Worm (Caenorhabditis elegans) whole organism, young adult: ENCODE results near the gene tag-151.
"Not testable (repeated sequence)": the region's sequence is repeated elsewhere in the genome, so short reads cannot be mapped to it uniquely, and the experiment has no call there.

Experiments used
- B0019.2 ChIP-seq: fragments of 200-800 bp; sonication (Bioruptor generic); conservative IDR thresholded peaks from 2 replicates; pipeline ENCODE4 v1.3.6; 2022; ENCODE audit warnings: missing genetic modification reagents, missing genetic modification characterization, missing compliant biosample characterization
- B0336.3 ChIP-seq: fragments of 200-800 bp; sonication (Bioruptor generic); IDR thresholded peaks from 2 replicates; pipeline ENCODE4 v1.3.6; 2022; ENCODE audit warnings: missing genetic modification characterization, missing compliant biosample characterization
- C06A6.2 ChIP-seq: fragments of 200-800 bp; sonication (Bioruptor generic); conservative IDR thresholded peaks from 2 replicates; pipeline ENCODE4 v1.3.6; 2022; ENCODE audit warnings: missing genetic modification characterization, missing compliant biosample characterization
- F23B12.7 ChIP-seq: sonication (generic microtip); optimal IDR thresholded peaks from 2 replicates; lab custom pipeline; 2017; ENCODE audit warnings: missing genetic modification characterization, mild to moderate bottlenecking, missing compliant biosample characterization, antibody characterized with exemption, moderate library complexity; ENCODE audit not compliant: insufficient read depth
- F37B4.10 ChIP-seq: fragments of 200-800 bp; sonication (Bioruptor generic); IDR thresholded peaks from 2 replicates; pipeline ENCODE4 v1.3.6; 2022; ENCODE audit warnings: missing genetic modification characterization, missing compliant biosample characterization
- F49E8.2 ChIP-seq: sonication (generic microtip); optimal IDR thresholded peaks from 3 replicates; lab custom pipeline; 2017; ENCODE audit warnings: missing genetic modification characterization, mild to moderate bottlenecking, missing compliant biosample characterization, antibody characterized with exemption, moderate library complexity; ENCODE audit not compliant: insufficient read depth
- K11D2.4 ChIP-seq: fragments of 200-800 bp; sonication (Bioruptor generic); IDR thresholded peaks from 2 replicates; pipeline ENCODE4 v1.3.6; 2022; ENCODE audit warnings: missing genetic modification reagents, missing genetic modification characterization, missing compliant biosample characterization
- Y53F4B.3 ChIP-seq: fragments of 200-800 bp; sonication (Bioruptor generic); IDR thresholded peaks from 2 replicates; pipeline ENCODE4 v1.3.6; 2022; ENCODE audit warnings: missing genetic modification reagents, missing genetic modification characterization, missing compliant biosample characterization
- Y53G8AR.9 ChIP-seq: fragments of 200-800 bp; sonication (Bioruptor generic); conservative IDR thresholded peaks from 2 replicates; pipeline ENCODE4 v1.3.6; 2022; ENCODE audit warnings: missing genetic modification reagents, missing genetic modification characterization, missing compliant biosample characterization
- Y56A3A.18 ChIP-seq: fragments of 200-800 bp; sonication (Bioruptor generic); IDR thresholded peaks from 2 replicates; pipeline ENCODE4 v1.3.6; 2022; ENCODE audit warnings: missing genetic modification reagents, missing genetic modification characterization, missing compliant biosample characterization
- Y79H2A.3 ChIP-seq: fragments of 200-800 bp; sonication (Bioruptor generic); conservative IDR thresholded peaks from 2 replicates; pipeline ENCODE4 v1.3.6; 2022; ENCODE audit warnings: missing genetic modification reagents, missing genetic modification characterization, missing compliant biosample characterization
- Y95B8A.8 ChIP-seq: fragments of 200-800 bp; sonication (Bioruptor generic); IDR thresholded peaks from 2 replicates; pipeline ENCODE4 v1.3.6; 2022; ENCODE audit warnings: missing genetic modification reagents, missing genetic modification characterization, missing compliant biosample characterization
- aptf-3 ChIP-seq: fragments of 200-800 bp; sonication (Bioruptor generic); IDR thresholded peaks from 2 replicates; pipeline ENCODE4 v1.3.6; 2022; ENCODE audit warnings: missing genetic modification characterization, missing compliant biosample characterization
- athp-1 ChIP-seq: sonication (generic microtip); optimal IDR thresholded peaks from 2 replicates; lab custom pipeline; 2017; ENCODE audit warnings: mild to moderate bottlenecking, missing genetic modification characterization, missing compliant biosample characterization
- attf-3 ChIP-seq: fragments of 200-800 bp; sonication (Bioruptor generic); conservative IDR thresholded peaks from 2 replicates; pipeline ENCODE4 v1.3.6; 2022; ENCODE audit warnings: missing genetic modification reagents, missing genetic modification characterization, missing compliant biosample characterization
- attf-6 ChIP-seq: fragments of 200-800 bp; sonication (Bioruptor generic); IDR thresholded peaks from 2 replicates; pipeline ENCODE4 v1.3.6; 2022; ENCODE audit warnings: missing genetic modification reagents, missing genetic modification characterization, missing compliant biosample characterization
- bed-2 ChIP-seq: fragments of 200-800 bp; sonication (Bioruptor generic); IDR thresholded peaks from 2 replicates; pipeline ENCODE4 v1.3.6; 2022; ENCODE audit warnings: missing genetic modification reagents, missing genetic modification characterization, missing compliant biosample characterization
- ceh-100 ChIP-seq: fragments of 200-800 bp; sonication (Bioruptor generic); IDR thresholded peaks from 2 replicates; pipeline ENCODE4 v1.3.6; 2022; ENCODE audit warnings: missing genetic modification reagents, missing genetic modification characterization, missing compliant biosample characterization
- ceh-27 ChIP-seq: fragments of 200-800 bp; sonication (Bioruptor generic); optimal IDR thresholded peaks from 2 replicates; lab custom pipeline; 2018; ENCODE audit warnings: mild to moderate bottlenecking, missing genetic modification characterization, moderate library complexity, missing compliant biosample characterization
- ceh-91 ChIP-seq: fragments of 200-800 bp; sonication (Bioruptor generic); IDR thresholded peaks from 2 replicates; pipeline ENCODE4 v1.3.6; 2022; ENCODE audit warnings: missing genetic modification reagents, missing genetic modification characterization, missing compliant biosample characterization
- dox-1 ChIP-seq: fragments of 200-800 bp; sonication (Bioruptor generic); IDR thresholded peaks from 2 replicates; pipeline ENCODE4 v1.3.6; 2022; ENCODE audit warnings: missing genetic modification reagents, missing genetic modification characterization, missing compliant biosample characterization
- egl-44 ChIP-seq: fragments of 200-800 bp; sonication (Bioruptor generic); IDR thresholded peaks from 2 replicates; pipeline ENCODE4 v1.3.6; 2022; ENCODE audit warnings: missing genetic modification reagents, missing genetic modification characterization, missing compliant biosample characterization
- egrh-3 ChIP-seq: fragments of 200-800 bp; sonication (Bioruptor generic); IDR thresholded peaks from 2 replicates; pipeline ENCODE4 v1.3.6; 2022; ENCODE audit warnings: missing genetic modification reagents, missing genetic modification characterization, missing compliant biosample characterization
- ekl-4 ChIP-seq: fragments of 200-800 bp; sonication (Bioruptor generic); IDR thresholded peaks from 2 replicates; pipeline ENCODE4 v1.3.6; 2022; ENCODE audit warnings: missing genetic modification reagents, missing genetic modification characterization, missing compliant biosample characterization
- hmg-1.2 ChIP-seq: fragments of 200-800 bp; sonication (Bioruptor generic); IDR thresholded peaks from 2 replicates; pipeline ENCODE4 v1.3.6; 2022; ENCODE audit warnings: missing genetic modification reagents, missing genetic modification characterization, missing compliant biosample characterization
- hrde-1 ChIP-seq: sonication (generic microtip); optimal IDR thresholded peaks from 2 replicates; lab custom pipeline; 2016; ENCODE audit warnings: missing genetic modification characterization, mild to moderate bottlenecking, missing compliant biosample characterization, moderate library complexity, missing genotype, missing genetic modification reagents, borderline replicate concordance
- let-526 ChIP-seq: fragments of 200-800 bp; sonication (Bioruptor generic); IDR thresholded peaks from 2 replicates; pipeline ENCODE4 v1.3.6; 2022; ENCODE audit warnings: missing genetic modification reagents, missing genetic modification characterization, missing compliant biosample characterization
- lir-1 ChIP-seq: fragments of 200-800 bp; sonication (Bioruptor generic); conservative IDR thresholded peaks from 2 replicates; pipeline ENCODE4 v1.3.6; 2022; ENCODE audit warnings: missing genetic modification reagents, missing genetic modification characterization, missing compliant biosample characterization
- madf-10 ChIP-seq: sonication (generic microtip); optimal IDR thresholded peaks from 2 replicates; lab custom pipeline; 2016; ENCODE audit warnings: mild to moderate bottlenecking, missing genetic modification characterization, missing compliant biosample characterization
- madf-3 ChIP-seq: fragments of 200-800 bp; sonication (Bioruptor generic); IDR thresholded peaks from 2 replicates; pipeline ENCODE4 v1.3.6; 2022; ENCODE audit warnings: missing genetic modification reagents, missing genetic modification characterization, missing compliant biosample characterization
- madf-6 ChIP-seq: fragments of 200-800 bp; sonication (Bioruptor generic); IDR thresholded peaks from 2 replicates; pipeline ENCODE4 v1.3.6; 2022; ENCODE audit warnings: missing genetic modification reagents, missing genetic modification characterization, missing compliant biosample characterization
- madf-8 ChIP-seq: fragments of 200-800 bp; sonication (Bioruptor generic); conservative IDR thresholded peaks from 2 replicates; pipeline ENCODE4 v1.3.6; 2022; ENCODE audit warnings: missing genetic modification reagents, missing genetic modification characterization, missing compliant biosample characterization
- mcd-1 ChIP-seq: fragments of 200-800 bp; sonication (Bioruptor generic); IDR thresholded peaks from 2 replicates; pipeline ENCODE4 v1.3.6; 2022; ENCODE audit warnings: missing genetic modification reagents, missing genetic modification characterization, missing compliant biosample characterization
- nfyb-1 ChIP-seq: fragments of 200-800 bp; sonication (Bioruptor generic); IDR thresholded peaks from 2 replicates; pipeline ENCODE4 v1.3.6; 2022; ENCODE audit warnings: missing genetic modification reagents, missing genetic modification characterization, missing compliant biosample characterization
- nhr-90 ChIP-seq: sonication (generic microtip); optimal IDR thresholded peaks from 2 replicates; lab custom pipeline; 2016; ENCODE audit warnings: missing genotype, mild to moderate bottlenecking, missing genetic modification characterization, missing compliant biosample characterization
- pbrm-1 ChIP-seq: fragments of 200-800 bp; sonication (Bioruptor generic); IDR thresholded peaks from 2 replicates; pipeline ENCODE4 v1.3.6; 2022; ENCODE audit warnings: missing genetic modification reagents, missing genetic modification characterization, missing compliant biosample characterization
- rcor-1 ChIP-seq: fragments of 200-800 bp; sonication (Bioruptor generic); IDR thresholded peaks from 2 replicates; pipeline ENCODE4 v1.3.6; 2022; ENCODE audit warnings: missing genetic modification reagents, missing genetic modification characterization, missing compliant biosample characterization
- rpc-1 ChIP-seq, 2 experiments: fragments of 150-350 bp in 1 of 2; sonication (generic microtip) in 1 of 2; optimal IDR thresholded peaks; 2 replicates each; lab custom pipeline; 2014 to 2018; ENCODE audit warnings: missing biosample characterization in 1 of 2, missing genetic modification characterization in 1 of 2, missing genetic modification reagents in 1 of 2, missing genotype in 1 of 2
- snpc-3.4 ChIP-seq: sonication (generic microtip); optimal IDR thresholded peaks from 2 replicates; lab custom pipeline; 2017; ENCODE audit warnings: missing genetic modification characterization, mild to moderate bottlenecking, missing compliant biosample characterization, antibody characterized with exemption, moderate library complexity, missing genotype, missing genetic modification reagents
- snpc-4 ChIP-seq, 5 experiments: fragments of 150-350 bp in 1 of 5; sonication (generic microtip) in 4 of 5; optimal IDR thresholded peaks; 2 replicates each; lab custom pipeline; 2014 to 2018; ENCODE audit warnings: missing genetic modification characterization in 5 of 5, missing biosample characterization in 3 of 5, antibody characterized with exemption in 2 of 5, mild to moderate bottlenecking in 2 of 5, missing compliant biosample characterization in 2 of 5, missing genotype in 2 of 5, moderate library complexity in 2 of 5, missing genetic modification reagents in 1 of 5
- tbp1 ChIP-seq: fragments of 200-800 bp; sonication (Bioruptor generic); optimal IDR thresholded peaks from 2 replicates; lab custom pipeline; 2018; ENCODE audit warnings: mild to moderate bottlenecking, missing genetic modification characterization, missing compliant biosample characterization
- unc-130 ChIP-seq: sonication (generic microtip); optimal IDR thresholded peaks from 2 replicates; lab custom pipeline; 2016; ENCODE audit warnings: missing genetic modification reagents, missing genetic modification characterization, missing compliant biosample characterization
- ztf-18 ChIP-seq: sonication (generic microtip); optimal IDR thresholded peaks from 2 replicates; lab custom pipeline; 2016; ENCODE audit warnings: missing genotype, mild to moderate bottlenecking, missing genetic modification characterization, missing compliant biosample characterization
- ztf-25 ChIP-seq: fragments of 200-800 bp; sonication (Bioruptor generic); IDR thresholded peaks from 2 replicates; pipeline ENCODE4 v1.3.6; 2022; ENCODE audit warnings: missing genetic modification reagents, missing genetic modification characterization, missing compliant biosample characterization
- ztf-26 ChIP-seq: sonication (generic microtip); optimal IDR thresholded peaks from 2 replicates; lab custom pipeline; 2017; ENCODE audit warnings: missing genetic modification characterization, missing compliant biosample characterization
- ztf-28 ChIP-seq: fragments of 200-800 bp; sonication (Bioruptor generic); IDR thresholded peaks from 2 replicates; pipeline ENCODE4 v1.3.6; 2022; ENCODE audit warnings: missing genetic modification reagents, missing genetic modification characterization, missing compliant biosample characterization

tag-151 gene

ce11 chrII:4701482-4702119 is 8.5 kb upstream of the tag-151 start, which contains the start of gene unc-85:
unc-85 (plus strand) TSS chrII:4702069.
- TF ChIP-seq ceh-27 (GFP tag; lab: Kevin White, UChicago), result peak; percentile 70
- TF ChIP-seq ztf-26, result peak; percentile 60
- peak; percentile 99 for TF ChIP-seq Y95B8A.8 (GFP tag; lab: Robert Waterston, UW)
- peak; percentile 46 for TF ChIP-seq athp-1
- peak; percentile 97 for TF ChIP-seq ceh-100 (GFP tag; lab: Robert Waterston, UW)
- TF ChIP-seq hmg-1.2 (GFP tag; lab: Robert Waterston, UW), result peak; percentile 86
- TF ChIP-seq B0336.3, result peak; percentile 69
- TF ChIP-seq egrh-3, result peak; percentile 85
- peak; percentile 44 for TF ChIP-seq madf-10 (tag; lab: Kevin White, UChicago)
- TF ChIP-seq egl-44, result peak; percentile 85
- peak; percentile 56 for TF ChIP-seq unc-130 (GFP tag; lab: Kevin White, UChicago)
- peak; percentile 75 for TF ChIP-seq Y56A3A.18 (GFP tag; lab: Robert Waterston, UW)
- peak; percentile 66 for TF ChIP-seq ztf-18 (tag; lab: Kevin White, UChicago)
- TF ChIP-seq rcor-1, result peak; percentile 96
- peak; percentile 45 for TF ChIP-seq F23B12.7
- TF ChIP-seq ekl-4, result peak; percentile 97
- peak; percentile 98 for TF ChIP-seq B0019.2 (GFP tag; lab: Robert Waterston, UW)
- TF ChIP-seq lir-1, result peak; percentile 86
- peak; percentile 93 for TF ChIP-seq ztf-25
- TF ChIP-seq F49E8.2 (tag; lab: Kevin White, UChicago), result peak; percentile 87
- TF ChIP-seq attf-6, result peak; percentile 77
- peak; percentile 94 for TF ChIP-seq bed-2 (GFP tag; lab: Robert Waterston, UW)
- TF ChIP-seq madf-6 (GFP tag; lab: Robert Waterston, UW), result peak; percentile 99
- TF ChIP-seq aptf-3 (GFP tag; lab: Robert Waterston, UW), result 0 out of 2 replicates have a peak, but pooled peaks have one; percentile 53
- peak; percentile 98 for TF ChIP-seq C06A6.2 (GFP tag; lab: Robert Waterston, UW)
- TF ChIP-seq mcd-1 (GFP tag; lab: Robert Waterston, UW), result peak; percentile 99
- TF ChIP-seq snpc-3.4 (tag; lab: Kevin White, UChicago), result peak; percentile 84
- TF ChIP-seq nfyb-1, result peak; percentile 95
- TF ChIP-seq ztf-28 (GFP tag; lab: Robert Waterston, UW), result peak; percentile 98
- TF ChIP-seq F37B4.10 (GFP tag; lab: Robert Waterston, UW), result 0 out of 2 replicates have a peak, but pooled peaks have one; percentile 69
- not testable (repeated sequence) for TF ChIP-seq snpc-4 (GFP tag; optimal IDR thresholded peaks at IDR 0.05; lab: Kevin White, UChicago); rpc-1 (tag; optimal IDR thresholded peaks at IDR 0.05; lab: Kevin White, UChicago)
- TF ChIP-seq snpc-4 (tag; optimal IDR thresholded peaks at IDR 0.05; lab: Kevin White, UChicago), result peak; percentile 20 to 66 (median 58)
- TF ChIP-seq Y53F4B.3, result peak; percentile 87
- peak; percentile 99 for TF ChIP-seq dox-1 (GFP tag; lab: Robert Waterston, UW)
- peak; percentile 35 for TF ChIP-seq rpc-1 (optimal IDR thresholded peaks at IDR 0.05; lab: Kevin White, UChicago)
- TF ChIP-seq tbp1 (GFP tag; lab: Kevin White, UChicago), result peak; percentile 61
- peak; percentile 34 for TF ChIP-seq nhr-90 (tag; lab: Kevin White, UChicago)
- peak; percentile 93 for TF ChIP-seq pbrm-1 (GFP tag; lab: Robert Waterston, UW)
- TF ChIP-seq attf-3, result peak; percentile 84
- peak; percentile 94 for TF ChIP-seq Y53G8AR.9 (GFP tag; lab: Robert Waterston, UW)
- peak; percentile 11 for TF ChIP-seq hrde-1 (tag; lab: Kevin White, UChicago)
- TF ChIP-seq ceh-91 (GFP tag; lab: Robert Waterston, UW), result peak; percentile 100
- TF ChIP-seq madf-3, result peak; percentile 95
- peak; percentile 82 for TF ChIP-seq let-526 (GFP tag; lab: Robert Waterston, UW)
- TF ChIP-seq madf-8 (GFP tag; lab: Robert Waterston, UW), result peak; percentile 97
- TF ChIP-seq K11D2.4 (GFP tag; lab: Robert Waterston, UW), result peak; percentile 88
- TF ChIP-seq Y79H2A.3 (GFP tag; lab: Robert Waterston, UW), result peak; percentile 89
